Fruit fly (Drosophila melanogaster): ENCODE data around the gene CG15422.

- TF ChIP-seq CG4318 (GFP tag; optimal IDR thresholded peaks at IDR 0.05) (no peak), svp (GFP tag) (no peak), CG6792 (GFP tag; optimal IDR thresholded peaks at IDR 0.05) (no peak)
Measured at dm6 chr2L:4007390-4007789, 2.6 kb downstream of the CG15422 start, which contains the start of gene CG43773.

Data from whole organism, prepupa.